Worm (Caenorhabditis elegans) whole organism, late embryonic: ENCODE measurements around the gene gen-1.

Experiments used
- C08G9.2 ChIP-seq: sonication (generic microtip); optimal IDR thresholded peaks from 2 replicates; lab custom pipeline; 2016; ENCODE audit warnings: mild to moderate bottlenecking, missing genetic modification characterization, moderate library complexity, missing compliant biosample characterization
- C38D4.7 ChIP-seq: fragments of 200-800 bp; sonication (Bioruptor generic); optimal IDR thresholded peaks from 2 replicates; lab custom pipeline; 2018; ENCODE audit warnings: mild to moderate bottlenecking, missing genetic modification characterization, moderate library complexity, missing compliant biosample characterization
- F13H6.1 ChIP-seq: sonication (generic microtip); optimal IDR thresholded peaks from 2 replicates; lab custom pipeline; 2016; ENCODE audit warnings: missing genetic modification characterization, missing compliant biosample characterization
- K09A11.1 ChIP-seq: sonication (generic microtip); optimal IDR thresholded peaks from 2 replicates; lab custom pipeline; 2017; ENCODE audit warnings: antibody characterized with exemption, mild to moderate bottlenecking, missing genetic modification characterization, missing compliant biosample characterization; ENCODE audit not compliant: insufficient read depth
- ceh-14 ChIP-seq: sonication (generic microtip); optimal IDR thresholded peaks from 2 replicates; lab custom pipeline; 2016; ENCODE audit warnings: missing genotype, missing genetic modification characterization, missing compliant biosample characterization
- ceh-18 ChIP-seq: sonication (generic microtip); optimal IDR thresholded peaks from 2 replicates; lab custom pipeline; 2016; ENCODE audit warnings: missing genetic modification characterization, missing compliant biosample characterization
- ceh-22 ChIP-seq: sonication (generic microtip); optimal IDR thresholded peaks from 2 replicates; lab custom pipeline; 2017; ENCODE audit warnings: missing biosample characterization, missing genetic modification characterization
- ceh-45 ChIP-seq: fragments of 200-800 bp; sonication (Bioruptor generic); IDR thresholded peaks from 2 replicates; pipeline ENCODE4 v1.3.6; 2022; ENCODE audit warnings: missing genetic modification reagents, missing genetic modification characterization, missing compliant biosample characterization
- ceh-48 ChIP-seq: sonication (generic microtip); optimal IDR thresholded peaks from 2 replicates; lab custom pipeline; 2016; ENCODE audit warnings: missing genetic modification characterization, inconsistent platforms, missing compliant biosample characterization
- ceh-6 ChIP-seq: fragments of 200-800 bp; sonication (Bioruptor generic); optimal IDR thresholded peaks from 2 replicates; lab custom pipeline; 2018; ENCODE audit warnings: mild to moderate bottlenecking, missing genetic modification characterization, missing compliant biosample characterization
- che-1 ChIP-seq: sonication (generic microtip); optimal IDR thresholded peaks from 2 replicates; lab custom pipeline; 2016; ENCODE audit warnings: mild to moderate bottlenecking, missing genetic modification characterization, missing compliant biosample characterization
- dve-1 ChIP-seq: sonication (generic microtip); optimal IDR thresholded peaks from 2 replicates; lab custom pipeline; 2017; ENCODE audit warnings: antibody characterized with exemption, mild to moderate bottlenecking, missing genetic modification characterization, missing compliant biosample characterization
- ets-4 ChIP-seq: sonication (generic microtip); optimal IDR thresholded peaks from 2 replicates; lab custom pipeline; 2016; ENCODE audit warnings: missing genetic modification characterization, missing compliant biosample characterization
- fax-1 ChIP-seq: sonication (generic microtip); optimal IDR thresholded peaks from 2 replicates; lab custom pipeline; 2016; ENCODE audit warnings: missing genotype, missing genetic modification characterization, missing compliant biosample characterization
- fkh-10 ChIP-seq: fragments of 150-350 bp; optimal IDR thresholded peaks from 2 replicates; lab custom pipeline; 2014; ENCODE audit warnings: missing biosample characterization, missing genetic modification reagents, missing genetic modification characterization
- gmeb-2 ChIP-seq: sonication (generic microtip); optimal IDR thresholded peaks from 2 replicates; lab custom pipeline; 2016; ENCODE audit warnings: missing genetic modification characterization, inconsistent platforms, missing compliant biosample characterization
- hlh-13 ChIP-seq: fragments of 200-800 bp; sonication (Bioruptor generic); optimal IDR thresholded peaks from 2 replicates; lab custom pipeline; 2018; ENCODE audit warnings: mild to moderate bottlenecking, missing genetic modification characterization, missing compliant biosample characterization
- hlh-30 ChIP-seq: sonication (generic microtip); optimal IDR thresholded peaks from 2 replicates; lab custom pipeline; 2017; ENCODE audit warnings: antibody characterized with exemption, missing genetic modification characterization, missing compliant biosample characterization; ENCODE audit not compliant: insufficient read depth
- hlh-6 ChIP-seq: sonication (generic microtip); optimal IDR thresholded peaks from 2 replicates; lab custom pipeline; 2016; ENCODE audit warnings: missing genotype, missing genetic modification characterization, missing compliant biosample characterization
- lin-11 ChIP-seq: fragments of 200-800 bp; sonication (Bioruptor generic); optimal IDR thresholded peaks from 2 replicates; lab custom pipeline; 2018; ENCODE audit warnings: mild to moderate bottlenecking, missing genetic modification characterization, missing compliant biosample characterization
- madf-2 ChIP-seq: sonication (generic microtip); optimal IDR thresholded peaks from 2 replicates; lab custom pipeline; 2017; ENCODE audit warnings: missing genetic modification characterization, missing compliant biosample characterization
- nfya-1 ChIP-seq: sonication (generic microtip); optimal IDR thresholded peaks from 2 replicates; lab custom pipeline; 2017; ENCODE audit warnings: missing genetic modification characterization, mild to moderate bottlenecking, missing compliant biosample characterization, antibody characterized with exemption, moderate library complexity
- odd-2 ChIP-seq: sonication (generic microtip); optimal IDR thresholded peaks from 2 replicates; lab custom pipeline; 2017; ENCODE audit warnings: antibody characterized with exemption, mild to moderate bottlenecking, missing genetic modification characterization, missing compliant biosample characterization
- pqm-1 ChIP-seq: sonication (generic microtip); optimal IDR thresholded peaks from 2 replicates; lab custom pipeline; 2016; ENCODE audit warnings: missing genetic modification characterization, missing compliant biosample characterization
- sdc-2 ChIP-seq: sonication (generic microtip); optimal IDR thresholded peaks from 2 replicates; lab custom pipeline; 2016; ENCODE audit warnings: missing genotype, missing genetic modification characterization, missing compliant biosample characterization
- sox-2 ChIP-seq: fragments of 200-800 bp; sonication (Bioruptor generic); IDR thresholded peaks from 2 replicates; pipeline ENCODE4 v1.3.6; 2022; ENCODE audit warnings: missing genetic modification reagents, missing genetic modification characterization, missing compliant biosample characterization
- tbx-2 ChIP-seq: sonication (generic microtip); optimal IDR thresholded peaks from 2 replicates; lab custom pipeline; 2016; ENCODE audit warnings: missing genetic modification characterization, missing compliant biosample characterization
- ttx-3 ChIP-seq: sonication (generic microtip); optimal IDR thresholded peaks from 2 replicates; lab custom pipeline; 2016; ENCODE audit warnings: missing genetic modification reagents, missing genetic modification characterization, missing compliant biosample characterization
- unc-3 ChIP-seq, 2 experiments: fragments of 200-800 bp in 1 of 2; sonication (Bioruptor generic) in 1 of 2; sonication (generic microtip) in 1 of 2; conservative IDR thresholded peaks in 1 of 2; optimal IDR thresholded peaks in 1 of 2; 2 replicates each; pipeline versions ENCODE4 v1.3.6 to Lab custom; 2016 to 2022; ENCODE audit warnings: missing compliant biosample characterization in 2 of 2, missing genetic modification characterization in 2 of 2, missing genetic modification reagents in 1 of 2
- unc-42 ChIP-seq: sonication (generic microtip); optimal IDR thresholded peaks from 2 replicates; lab custom pipeline; 2016; ENCODE audit warnings: missing genotype, missing genetic modification characterization, missing compliant biosample characterization

Gene gen-1

DNA sequence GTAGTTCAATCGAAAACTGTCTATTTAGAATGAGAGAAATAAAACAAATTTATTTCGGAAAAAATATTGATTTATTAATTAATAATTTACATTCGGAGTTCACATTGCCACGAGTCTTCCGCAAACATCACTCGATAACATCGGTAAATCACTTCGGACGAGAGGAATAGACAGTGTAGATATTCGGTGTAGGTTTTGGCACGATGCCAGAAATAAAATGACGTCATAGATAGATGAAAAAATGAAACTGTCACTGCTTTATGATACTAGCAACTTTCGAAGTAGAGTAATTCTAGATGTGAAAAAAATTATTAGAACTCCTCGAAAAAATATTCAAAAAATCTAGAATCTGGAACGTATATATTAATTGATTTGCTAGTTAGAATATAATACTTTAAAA is 31.5 kb upstream of the gen-1 start:
- TF ChIP-seq ceh-22 (tag; lab: Kevin White, UChicago) (no peak), ceh-48 (tag; lab: Kevin White, UChicago) (no peak), tbx-2 (tag; lab: Kevin White, UChicago) (no peak), hlh-6 (no peak)

- TF ChIP-seq dve-1 (tag; lab: Kevin White, UChicago) (peak; percentile 11), hlh-30 (tag; lab: Kevin White, UChicago) (peak; percentile 71), nfya-1 (tag; lab: Kevin White, UChicago) (peak; percentile 54), sdc-2 (tag; lab: Kevin White, UChicago) (no peak), unc-42 (tag; lab: Kevin White, UChicago) (peak; percentile 34)
Observed at ce11 chrIII:6278301-6278827, 30.4 kb upstream of the gen-1 start, which contains the start of gene C18F10.7. Gene C18F10.7 (minus strand): TSS chrIII:6278351.

DNA sequence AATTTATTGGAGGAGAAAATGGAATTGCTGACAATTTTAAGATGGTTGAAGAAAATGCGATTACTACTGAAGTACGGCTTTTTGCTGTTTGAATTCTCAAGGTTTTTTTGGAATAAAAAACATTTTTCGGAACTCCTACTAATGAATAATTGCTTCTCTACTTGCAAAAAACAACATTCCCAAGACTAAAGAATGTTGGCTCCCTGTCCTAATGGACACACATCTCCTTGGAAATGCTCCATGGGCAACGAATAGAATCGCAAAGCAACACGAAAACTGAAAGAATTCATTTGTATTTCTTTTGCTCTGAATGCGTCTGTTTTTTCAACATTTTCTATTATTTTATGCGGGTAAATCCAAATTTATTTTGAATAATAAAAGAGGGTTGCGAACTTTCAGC is 24.9 kb upstream of the gen-1 start, which contains the start of gene C18F10.2:
C18F10.2 (plus strand) TSS at position 301 of the 400 bp plus-strand sequence.
- TF ChIP-seq odd-2, result no peak
- TF ChIP-seq F13H6.1 (tag; lab: Kevin White, UChicago), result no peak
- TF ChIP-seq ttx-3 (tag; lab: Kevin White, UChicago), result no peak
- no peak for TF ChIP-seq che-1
- TF ChIP-seq fkh-10 (GFP tag; lab: Kevin White, UChicago), result no peak
- no peak for TF ChIP-seq C08G9.2 (tag; lab: Kevin White, UChicago)
- no peak for TF ChIP-seq sox-2
- no peak for TF ChIP-seq ceh-45 (GFP tag; lab: Robert Waterston, UW)
- no peak for TF ChIP-seq lin-11 (tag; lab: Kevin White, UChicago)
- no peak for TF ChIP-seq ceh-6 (GFP tag; lab: Kevin White, UChicago)
- no peak for TF ChIP-seq sdc-2 (tag; lab: Kevin White, UChicago)
- TF ChIP-seq ceh-18 (tag; lab: Kevin White, UChicago), result no peak
- no peak for TF ChIP-seq gmeb-2 (tag; lab: Kevin White, UChicago)
- no peak for TF ChIP-seq dve-1 (tag; lab: Kevin White, UChicago)

DNA sequence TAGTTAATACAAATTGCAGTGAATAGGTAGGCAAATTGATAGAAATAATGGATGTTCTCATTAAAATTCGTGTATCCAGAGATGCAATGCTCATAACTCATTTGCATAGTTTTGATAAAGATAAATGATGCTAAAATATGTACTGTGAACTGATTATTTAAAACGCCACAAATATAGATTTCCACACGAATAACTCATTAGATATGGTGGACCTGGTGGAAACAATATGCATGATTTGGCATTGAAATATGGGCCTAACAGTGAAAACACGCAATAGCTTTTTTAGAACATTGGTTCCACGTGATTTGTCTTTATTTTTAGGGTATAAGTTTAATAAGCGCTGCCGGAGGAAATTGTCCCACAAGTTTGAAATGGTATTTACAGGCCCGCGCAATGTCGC is 22.3 kb upstream of the gen-1 start, which contains the start of gene srg-3:
srg-3 (minus strand) TSS at position 101 of the 400 bp plus-strand sequence.
- TF ChIP-seq unc-3 (GFP tag; conservative IDR thresholded peaks at IDR 0.05; lab: Robert Waterston, UW) (no peak), unc-3 (tag; optimal IDR thresholded peaks at IDR 0.05; lab: Kevin White, UChicago) (no peak), gmeb-2 (tag; lab: Kevin White, UChicago) (no peak), hlh-13 (GFP tag; lab: Kevin White, UChicago) (no peak), K09A11.1 (tag; lab: Kevin White, UChicago) (no peak), odd-2 (no peak), sdc-2 (tag; lab: Kevin White, UChicago) (no peak), ceh-14 (tag; lab: Kevin White, UChicago) (no peak), C38D4.7 (GFP tag; lab: Kevin White, UChicago) (no peak), ets-4 (tag; lab: Kevin White, UChicago) (no peak), madf-2 (no peak), pqm-1 (tag; lab: Kevin White, UChicago) (no peak)

DNA sequence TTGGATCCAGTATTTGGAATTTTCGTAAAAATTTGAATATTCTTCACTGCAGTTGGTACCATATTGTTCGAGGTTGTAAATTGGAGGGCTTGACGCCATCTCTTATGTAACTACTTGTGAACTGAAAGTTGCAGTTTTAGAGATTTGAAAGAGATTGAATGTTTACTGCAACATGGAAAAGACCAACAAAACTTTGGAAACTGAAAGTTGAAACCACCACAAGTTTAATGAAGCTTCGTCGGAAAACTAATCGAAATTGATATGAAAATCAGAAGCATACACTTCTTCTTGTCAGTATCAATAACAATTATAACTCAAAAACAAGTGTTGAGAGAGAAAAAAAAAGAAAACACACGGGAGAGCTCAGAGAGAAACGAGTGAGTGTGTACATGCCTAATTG is 20.1 kb upstream of the gen-1 start, which contains the start of gene srg-7:
srg-7 (minus strand) TSS at position 101 of the 400 bp plus-strand sequence.
- no peak for TF ChIP-seq nfya-1 (tag; lab: Kevin White, UChicago)

ce11 chrIII:6265911-6266310 is 18.0 kb upstream of the gen-1 start, which contains the start of gene srg-6:
Gene srg-6 (minus strand): TSS chrIII:6266011.
- TF ChIP-seq sox-2 (no peak), ceh-18 (tag; lab: Kevin White, UChicago) (no peak), fax-1 (tag; lab: Kevin White, UChicago) (no peak)
- TF ChIP-seq, all 69 proteins: peak for 0
